Worm (Caenorhabditis elegans): ENCODE measurements around the gene T01B6.1.

ce11 chrX:2394983-2395382 is 59.5 kb downstream of the T01B6.1 start, which contains the start of gene C43H6.6:
- no peak for TF ChIP-seq saeg-2 (GFP tag; IDR thresholded peaks at IDR 0.05)
- TF ChIP-seq hlh-30 (tag; optimal IDR thresholded peaks at IDR 0.05; ENCODE audit: insufficient read depth), result no peak
- TF ChIP-seq ama-1 (optimal IDR thresholded peaks at IDR 0.05), result no peak
- TF ChIP-seq nhr-11 (tag; optimal IDR thresholded peaks at IDR 0.05), result no peak
- TF ChIP-seq nhr-25 (tag; optimal IDR thresholded peaks at IDR 0.05; ENCODE audit: borderline replicate concordance, insufficient read depth), result no peak
- no peak for TF ChIP-seq egl-27 (tag; optimal IDR thresholded peaks at IDR 0.05)
- no peak for TF ChIP-seq nhr-102 (tag; optimal IDR thresholded peaks at IDR 0.05)
- TF ChIP-seq unc-62 (GFP tag; optimal IDR thresholded peaks at IDR 0.05 in 1 of 2), result no peak
- no peak for TF ChIP-seq unc-62 (tag; optimal IDR thresholded peaks at IDR 0.05)

Measured in whole organism, L4 larva.